Fruit fly (Drosophila melanogaster) whole organism, embryonic: ENCODE results near the gene CG3339.
A peak's percentile ranks its signal among the peaks of the same experiment; 100 is the strongest.

Experiments
- Atf3 ChIP-seq: fragments of 200-800 bp; sonication (Bioruptor generic); optimal IDR thresholded peaks from 3 replicates; lab custom pipeline; 2016; ENCODE audit warnings: missing biosample characterization, missing genetic modification characterization
- Atf6 ChIP-seq: fragments of 200-800 bp; sonication (Bioruptor generic); IDR thresholded peaks from 2 replicates; pipeline ENCODE4 v1.3.6; 2022; ENCODE audit warnings: missing biosample characterization, missing genetic modification characterization
- Bgb ChIP-seq: fragments of 200-800 bp; sonication (Bioruptor generic); IDR thresholded peaks from 2 replicates; pipeline ENCODE4 v1.3.6; 2022; ENCODE audit warnings: missing biosample characterization, missing genetic modification characterization; ENCODE audit not compliant: partially characterized antibody
- CG11695 ChIP-seq: fragments of 200-800 bp; sonication (Bioruptor generic); IDR thresholded peaks from 3 replicates; pipeline ENCODE4 v1.3.6; 2022; ENCODE audit warnings: missing biosample characterization, missing genetic modification characterization
- CG12942 ChIP-seq: fragments of 200-800 bp; sonication (Bioruptor generic); optimal IDR thresholded peaks from 3 replicates; lab custom pipeline; 2016; ENCODE audit warnings: missing biosample characterization, missing genetic modification characterization
- CG13424 ChIP-seq: fragments of 200-800 bp; sonication (Bioruptor generic); optimal IDR thresholded peaks from 2 replicates; lab custom pipeline; 2019; ENCODE audit warnings: missing biosample characterization, mild to moderate bottlenecking, missing genetic modification characterization, moderate library complexity
- CG13775 ChIP-seq: fragments of 200-800 bp; sonication (Bioruptor generic); optimal IDR thresholded peaks from 3 replicates; lab custom pipeline; 2017; ENCODE audit warnings: missing biosample characterization, mild to moderate bottlenecking, missing genetic modification characterization
- CG1529 ChIP-seq: fragments of 200-800 bp; sonication (Bioruptor generic); optimal IDR thresholded peaks from 3 replicates; lab custom pipeline; 2018; ENCODE audit warnings: missing biosample characterization, missing genetic modification characterization
- CG1603 ChIP-seq: fragments of 200-800 bp; sonication (Bioruptor generic); optimal IDR thresholded peaks from 2 replicates; lab custom pipeline; 2019; ENCODE audit warnings: missing biosample characterization, mild to moderate bottlenecking, missing genetic modification characterization, moderate library complexity
- CG16815 ChIP-seq: fragments of 200-800 bp; sonication (Bioruptor generic); optimal IDR thresholded peaks from 3 replicates; lab custom pipeline; 2017; ENCODE audit warnings: missing biosample characterization, mild to moderate bottlenecking, missing genetic modification characterization
- CG18476 ChIP-seq: fragments of 200-800 bp; sonication (Bioruptor generic); optimal IDR thresholded peaks from 2 replicates; lab custom pipeline; 2016; ENCODE audit warnings: missing biosample characterization, mild to moderate bottlenecking, missing genetic modification characterization
- CG2120 ChIP-seq: fragments of 200-800 bp; sonication (Bioruptor generic); optimal IDR thresholded peaks from 3 replicates; lab custom pipeline; 2016; ENCODE audit warnings: missing biosample characterization, missing genetic modification characterization
- CG31224 ChIP-seq: fragments of 200-800 bp; sonication (Bioruptor generic); IDR thresholded peaks from 2 replicates; pipeline ENCODE4 v1.3.6; 2022; ENCODE audit warnings: missing biosample characterization, missing genetic modification characterization
- CG33213 ChIP-seq: fragments of 200-800 bp; sonication (Bioruptor generic); optimal IDR thresholded peaks from 3 replicates; lab custom pipeline; 2016; ENCODE audit warnings: missing biosample characterization, missing genetic modification characterization
- CG4404 ChIP-seq: fragments of 200-800 bp; sonication (Bioruptor generic); IDR thresholded peaks from 2 replicates; pipeline ENCODE4 v1.3.6; 2022; ENCODE audit warnings: missing biosample characterization, missing genetic modification characterization
- CG7963 ChIP-seq: fragments of 200-800 bp; sonication (Bioruptor generic); IDR thresholded peaks from 3 replicates; pipeline ENCODE4 v1.3.6; 2022; ENCODE audit warnings: missing biosample characterization, missing genetic modification characterization; ENCODE audit not compliant: partially characterized antibody
- CG9215 ChIP-seq: fragments of 200-800 bp; sonication (Bioruptor generic); IDR thresholded peaks from 2 replicates; pipeline ENCODE4 v1.3.6; 2022; ENCODE audit warnings: missing biosample characterization, missing genetic modification characterization
- CG9727 ChIP-seq: fragments of 200-800 bp; sonication (Bioruptor generic); optimal IDR thresholded peaks from 3 replicates; lab custom pipeline; 2017; ENCODE audit warnings: missing biosample characterization, mild to moderate bottlenecking, missing genetic modification characterization
- CG9817 ChIP-seq: fragments of 200-800 bp; sonication (Bioruptor generic); optimal IDR thresholded peaks from 2 replicates; lab custom pipeline; 2018; ENCODE audit warnings: missing biosample characterization, mild to moderate bottlenecking, missing genetic modification characterization, moderate library complexity
- Drgx ChIP-seq: fragments of 200-800 bp; sonication (Bioruptor generic); IDR thresholded peaks from 2 replicates; pipeline ENCODE4 v1.3.6; 2022; ENCODE audit warnings: missing biosample characterization, missing genetic modification characterization
- Fer3 ChIP-seq: fragments of 200-800 bp; sonication (Bioruptor generic); optimal IDR thresholded peaks from 2 replicates; lab custom pipeline; 2018; ENCODE audit warnings: missing biosample characterization, mild to moderate bottlenecking, missing genetic modification characterization, moderate library complexity
- HmgZ ChIP-seq: fragments of 200-800 bp; sonication (Bioruptor generic); optimal IDR thresholded peaks from 2 replicates; lab custom pipeline; 2018; ENCODE audit warnings: missing biosample characterization, mild to moderate bottlenecking, missing genetic modification characterization
- Neu2 ChIP-seq: fragments of 200-800 bp; sonication (Bioruptor generic); optimal IDR thresholded peaks from 3 replicates; lab custom pipeline; 2016; ENCODE audit warnings: missing biosample characterization, missing genetic modification characterization, borderline replicate concordance
- Sox102F ChIP-seq: fragments of 200-800 bp; sonication (Bioruptor generic); optimal IDR thresholded peaks from 2 replicates; lab custom pipeline; 2018; ENCODE audit warnings: missing biosample characterization, mild to moderate bottlenecking, missing genetic modification characterization, moderate library complexity
- Sry-β ChIP-seq: fragments of 200-800 bp; sonication (Bioruptor generic); optimal IDR thresholded peaks from 2 replicates; lab custom pipeline; 2018; ENCODE audit warnings: missing biosample characterization, mild to moderate bottlenecking, missing genetic modification characterization, moderate library complexity
- Vsx1 ChIP-seq: fragments of 200-800 bp; sonication (Bioruptor generic); optimal IDR thresholded peaks from 2 replicates; lab custom pipeline; 2017; ENCODE audit warnings: missing biosample characterization, mild to moderate bottlenecking, missing genetic modification characterization, missing genetic modification reagents
- Xbp1 ChIP-seq: fragments of 200-800 bp; sonication (Bioruptor generic); optimal IDR thresholded peaks from 3 replicates; lab custom pipeline; 2016; ENCODE audit warnings: missing biosample characterization, mild to moderate bottlenecking, missing genetic modification characterization
- Xrp1 ChIP-seq: fragments of 200-800 bp; sonication (Bioruptor generic); IDR thresholded peaks from 2 replicates; pipeline ENCODE4 v1.3.6; 2022; ENCODE audit warnings: missing biosample characterization, missing genetic modification characterization
- cas ChIP-seq: fragments of 200-800 bp; sonication (Bioruptor generic); IDR thresholded peaks from 2 replicates; pipeline ENCODE4 v1.3.6; 2022; ENCODE audit warnings: missing biosample characterization, missing genetic modification characterization
- dm ChIP-seq: fragments of 200-800 bp; sonication (Bioruptor generic); optimal IDR thresholded peaks from 3 replicates; lab custom pipeline; 2016; ENCODE audit warnings: missing biosample characterization, missing genetic modification characterization
- dmrt99B ChIP-seq: fragments of 200-800 bp; sonication (Bioruptor generic); optimal IDR thresholded peaks from 2 replicates; lab custom pipeline; 2018; ENCODE audit warnings: missing biosample characterization, mild to moderate bottlenecking, missing genetic modification characterization, moderate library complexity
- exex ChIP-seq: fragments of 200-800 bp; sonication (Bioruptor generic); optimal IDR thresholded peaks from 4 replicates; lab custom pipeline; 2018; ENCODE audit warnings: missing biosample characterization, mild to moderate bottlenecking, missing genetic modification characterization, moderate library complexity
- gcm2 ChIP-seq: fragments of 200-800 bp; sonication (Bioruptor generic); optimal IDR thresholded peaks from 2 replicates; lab custom pipeline; 2016; ENCODE audit warnings: missing biosample characterization, missing genetic modification characterization
- gem ChIP-seq: fragments of 200-800 bp; sonication (Bioruptor generic); optimal IDR thresholded peaks from 2 replicates; lab custom pipeline; 2019; ENCODE audit warnings: missing biosample characterization, mild to moderate bottlenecking, missing genetic modification characterization, moderate library complexity
- gt ChIP-seq: fragments of 200-800 bp; sonication (Bioruptor generic); IDR thresholded peaks from 2 replicates; pipeline ENCODE4 v1.3.6; 2022; ENCODE audit warnings: missing biosample characterization, missing genetic modification characterization
- hbn ChIP-seq: fragments of 200-800 bp; sonication (Bioruptor generic); IDR thresholded peaks from 2 replicates; pipeline ENCODE4 v1.3.6; 2022; ENCODE audit warnings: missing biosample characterization, missing genetic modification characterization; ENCODE audit not compliant: partially characterized antibody
- inv ChIP-seq: fragments of 200-800 bp; sonication (Bioruptor generic); IDR thresholded peaks from 2 replicates; pipeline ENCODE4 v1.3.6; 2022; ENCODE audit warnings: missing biosample characterization, missing genetic modification characterization; ENCODE audit not compliant: partially characterized antibody
- knrl ChIP-seq: fragments of 200-800 bp; sonication (Bioruptor generic); IDR thresholded peaks from 3 replicates; pipeline ENCODE4 v1.3.6; 2022; ENCODE audit warnings: missing biosample characterization, missing genetic modification characterization; ENCODE audit not compliant: partially characterized antibody
- nerfin-2 ChIP-seq: fragments of 200-800 bp; sonication (Bioruptor generic); IDR thresholded peaks from 2 replicates; pipeline ENCODE4 v1.3.6; 2022; ENCODE audit warnings: missing biosample characterization, missing genetic modification characterization; ENCODE audit not compliant: partially characterized antibody
- org-1 ChIP-seq: fragments of 200-800 bp; sonication (Bioruptor generic); optimal IDR thresholded peaks from 2 replicates; lab custom pipeline; 2017; ENCODE audit warnings: missing biosample characterization, missing genetic modification characterization
- pfk ChIP-seq: fragments of 200-800 bp; sonication (Bioruptor generic); optimal IDR thresholded peaks from 2 replicates; lab custom pipeline; 2018; ENCODE audit warnings: missing biosample characterization, mild to moderate bottlenecking, missing genetic modification characterization, moderate library complexity
- pita ChIP-seq: fragments of 200-800 bp; sonication (Bioruptor generic); optimal IDR thresholded peaks from 2 replicates; lab custom pipeline; 2017; ENCODE audit warnings: missing biosample characterization, mild to moderate bottlenecking, missing genetic modification characterization
- pum ChIP-seq: fragments of 200-800 bp; sonication (Bioruptor generic); optimal IDR thresholded peaks from 2 replicates; lab custom pipeline; 2016; ENCODE audit warnings: missing biosample characterization, missing genetic modification characterization
- sr ChIP-seq: fragments of 200-800 bp; sonication (Bioruptor generic); IDR thresholded peaks from 3 replicates; pipeline ENCODE4 v1.3.6; 2022; ENCODE audit warnings: missing biosample characterization, missing genetic modification characterization
- trem ChIP-seq: fragments of 200-800 bp; optimal IDR thresholded peaks from 3 replicates; lab custom pipeline; 2019; ENCODE audit warnings: missing biosample characterization, mild to moderate bottlenecking, missing genetic modification characterization, moderate library complexity
- z ChIP-seq: fragments of 200-800 bp; sonication (Bioruptor generic); IDR thresholded peaks from 3 replicates; pipeline ENCODE4 v1.3.6; 2022; ENCODE audit warnings: missing biosample characterization, missing genetic modification characterization
- zen ChIP-seq: fragments of 200-800 bp; sonication (Bioruptor generic); optimal IDR thresholded peaks from 3 replicates; lab custom pipeline; 2018; ENCODE audit warnings: missing biosample characterization, mild to moderate bottlenecking, missing genetic modification characterization, moderate library complexity

CG3339 gene

DNA sequence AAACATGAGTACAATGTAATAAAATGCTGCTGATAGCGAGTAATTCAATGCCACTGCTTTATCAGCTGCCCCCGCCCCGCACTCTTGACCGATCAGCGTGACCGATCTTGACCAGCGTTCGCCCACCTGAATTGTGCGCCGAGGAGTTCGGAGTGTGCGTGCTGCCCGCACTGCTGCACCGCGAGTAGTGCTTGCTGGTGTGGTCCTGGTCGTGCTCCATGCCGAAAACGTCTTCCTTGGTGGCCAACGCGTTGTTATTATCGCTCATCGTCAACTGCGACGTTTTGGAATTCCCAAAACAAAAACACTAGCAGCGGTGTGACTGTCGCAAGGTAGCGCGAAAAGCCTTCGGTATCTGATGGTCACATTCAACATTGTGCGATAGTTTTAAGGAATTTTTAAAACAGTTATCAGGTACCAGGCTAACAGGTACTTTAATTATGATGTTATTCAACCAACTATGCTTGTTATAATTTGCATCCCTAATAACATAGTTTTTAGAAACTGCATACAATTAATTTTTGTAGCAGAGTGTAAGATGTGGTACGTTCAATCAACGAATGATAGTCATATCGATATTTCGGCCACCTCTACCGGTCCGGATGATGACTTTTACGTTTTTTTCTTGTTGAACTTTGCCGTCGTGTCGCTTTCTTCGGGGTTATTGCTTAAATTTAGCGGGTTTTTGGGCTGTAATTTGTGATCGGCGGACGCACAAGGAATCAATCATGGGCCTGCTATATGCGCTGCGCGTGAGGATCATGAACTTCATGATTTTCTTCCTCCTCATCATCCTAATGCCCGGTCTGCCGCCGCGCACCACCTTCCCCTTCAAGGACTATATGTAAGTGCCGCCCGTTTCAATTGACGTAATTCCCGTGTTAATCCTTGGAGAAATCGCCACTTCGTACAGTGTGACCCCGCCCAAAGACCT lies 33.7 kb downstream of the CG3339 start, which contains the start of the genes bigmax and Hmu (continued):
- TF ChIP-seq CG13424 (tag; lab: Kevin White, UChicago) (peak; percentile 86), CG9817 (peak; percentile 88), hbn (GFP tag; lab: Robert Waterston, UW) (peak; percentile 94), CG9215 (GFP tag; lab: Robert Waterston, UW) (peak; percentile 79), dm (GFP tag; lab: Kevin White, UChicago) (peak; percentile 86), gem (tag; lab: Kevin White, UChicago) (peak; percentile 89), dmrt99B (tag; lab: Kevin White, UChicago) (peak; percentile 66), Atf3 (GFP tag; lab: Kevin White, UChicago) (peak; percentile 67), nerfin-2 (GFP tag; lab: Robert Waterston, UW) (peak; percentile 76), cas (GFP tag; lab: Robert Waterston, UW) (peak; percentile 71), CG11695 (GFP tag; lab: Robert Waterston, UW) (peak; percentile 78; the same call in 2 of the 3 replicates), pum (peak; percentile 85), trem (tag; lab: Kevin White, UChicago) (peak; percentile 91), gcm2 (GFP tag; lab: Kevin White, UChicago) (peak; percentile 50), exex (tag; lab: Kevin White, UChicago) (peak; percentile 65), Atf6 (peak; percentile 77), CG13775 (GFP tag; lab: Kevin White, UChicago) (peak; percentile 86), CG7963 (GFP tag; lab: Robert Waterston, UW) (no peak; the same call in 1 of the 3 replicates), CG12942 (GFP tag; lab: Kevin White, UChicago) (peak; percentile 84), Vsx1 (peak; percentile 7), Fer3 (tag; lab: Kevin White, UChicago) (peak; percentile 85), Drgx (GFP tag; lab: Robert Waterston, UW) (peak; percentile 66), zen (tag; lab: Kevin White, UChicago) (peak; percentile 66), pfk (GFP tag; lab: Kevin White, UChicago) (peak; percentile 1), org-1 (GFP tag; lab: Kevin White, UChicago) (no peak), CG33213 (peak; percentile 86), CG1529 (GFP tag; lab: Kevin White, UChicago) (peak; percentile 41), sr (peak; percentile 45; the same call in 1 of the 3 replicates), CG2120 (GFP tag; lab: Kevin White, UChicago) (peak; percentile 95), Neu2 (GFP tag; lab: Kevin White, UChicago) (peak; percentile 39), CG18476 (GFP tag; lab: Kevin White, UChicago) (peak; percentile 84), z (GFP tag; lab: Robert Waterston, UW) (no peak), CG16815 (peak; percentile 47), Bgb (peak; percentile 85), CG31224 (GFP tag; lab: Robert Waterston, UW) (peak; percentile 68), knrl (GFP tag; lab: Robert Waterston, UW) (peak; percentile 96), Sox102F (GFP tag; lab: Kevin White, UChicago) (peak; percentile 83), Xbp1 (GFP tag; lab: Kevin White, UChicago) (peak; percentile 92), CG4404 (GFP tag; lab: Robert Waterston, UW) (peak; percentile 63), pita (GFP tag; lab: Kevin White, UChicago) (no peak), inv (GFP tag; lab: Robert Waterston, UW) (peak; percentile 90), Sry-β (GFP tag; lab: Kevin White, UChicago) (no peak), CG1603 (tag; lab: Kevin White, UChicago) (peak; percentile 91), gt (GFP tag; lab: Robert Waterston, UW) (peak; percentile 45), Xrp1 (GFP tag; lab: Robert Waterston, UW) (peak; percentile 87), HmgZ (tag; lab: Kevin White, UChicago) (peak; percentile 89), CG9727 (GFP tag; lab: Kevin White, UChicago) (peak; percentile 82)
